Worm (Caenorhabditis elegans) whole organism, L2 larva: ENCODE data around the gene Y37A1A.4.

ENCODE experiments used
- ceh-16 ChIP-seq: fragments of 150-350 bp; optimal IDR thresholded peaks from 2 replicates; lab custom pipeline; 2014; ENCODE audit warnings: missing biosample characterization, missing genetic modification characterization
- ceh-82 ChIP-seq: fragments of 150-350 bp; optimal IDR thresholded peaks from 2 replicates; lab custom pipeline; 2014; ENCODE audit warnings: missing biosample characterization, missing genetic modification characterization
- elt-1 ChIP-seq: fragments of 150-350 bp; optimal IDR thresholded peaks from 2 replicates; lab custom pipeline; 2014; ENCODE audit warnings: missing biosample characterization, missing genetic modification characterization
- lin-39 ChIP-seq: fragments of 150-350 bp; optimal IDR thresholded peaks from 2 replicates; lab custom pipeline; 2014; ENCODE audit warnings: missing biosample characterization, missing genetic modification reagents, missing genetic modification characterization
- sem-4 ChIP-seq: fragments of 150-350 bp; optimal IDR thresholded peaks from 2 replicates; lab custom pipeline; 2014; ENCODE audit warnings: missing biosample characterization, missing genetic modification reagents, missing genetic modification characterization
- unc-39 ChIP-seq: fragments of 150-350 bp; optimal IDR thresholded peaks from 2 replicates; lab custom pipeline; 2014; ENCODE audit warnings: missing biosample characterization, missing genetic modification characterization
- zag-1 ChIP-seq: fragments of 150-350 bp; optimal IDR thresholded peaks from 2 replicates; lab custom pipeline; 2014; ENCODE audit warnings: missing biosample characterization, missing genetic modification characterization

DNA sequence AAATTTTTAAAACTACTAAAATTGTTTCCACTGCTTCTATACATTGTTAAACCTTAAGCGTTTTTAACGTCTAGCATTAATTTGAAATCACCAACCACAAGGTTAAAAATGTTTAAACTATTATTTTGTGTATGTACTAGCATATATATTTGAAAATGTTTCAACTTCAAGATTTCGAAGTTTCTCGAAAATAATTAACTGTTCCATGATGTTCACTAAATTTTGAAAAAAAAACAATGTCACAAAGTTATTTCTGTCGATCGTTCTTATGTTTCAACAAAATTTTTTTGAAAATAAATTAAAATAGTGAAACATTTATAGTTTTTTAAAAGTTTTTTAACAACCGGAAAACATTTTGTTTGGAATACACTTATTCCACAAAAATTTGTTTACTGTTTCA lies 20.4 kb downstream of the Y37A1A.4 start:
- TF ChIP-seq elt-1 (tag; lab: Kevin White, UChicago) (no peak), unc-39 (no peak), ceh-16 (tag; lab: Kevin White, UChicago) (no peak), sem-4 (tag; lab: Kevin White, UChicago) (no peak), ceh-82 (tag; lab: Kevin White, UChicago) (no peak), zag-1 (tag; lab: Kevin White, UChicago) (no peak), lin-39 (tag; lab: Kevin White, UChicago) (no peak)
